Worm (Caenorhabditis elegans): ENCODE results near the gene Y57G11C.14.

DNA sequence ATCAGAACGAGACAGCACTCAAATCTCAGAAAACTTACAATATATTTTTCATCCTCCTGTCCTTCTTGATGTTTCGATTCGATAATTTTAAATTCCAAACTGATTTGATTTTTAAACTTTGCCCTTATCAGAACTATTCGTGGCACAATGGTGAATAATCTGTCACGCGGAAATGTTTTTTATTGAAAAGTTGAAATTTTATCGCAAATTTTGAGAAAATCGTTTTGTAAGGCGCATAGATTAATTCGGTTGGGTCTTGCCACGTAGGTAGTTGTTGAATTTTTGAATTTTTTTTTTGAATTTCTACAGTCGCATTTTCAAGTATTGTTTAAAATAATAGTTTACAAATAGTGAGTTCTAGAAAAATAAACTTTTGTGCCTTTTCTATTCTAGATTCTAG, 38.3 kb upstream of the Y57G11C.14 start, which contains the start of gene ptp-5.2:
- TF ChIP-seq nhr-77 (tag; optimal IDR thresholded peaks at IDR 0.05), result no peak
- TF ChIP-seq hmg-11 (tag; optimal IDR thresholded peaks at IDR 0.05), result no peak
- TF ChIP-seq egl-27 (tag; optimal IDR thresholded peaks at IDR 0.05), result no peak
- TF ChIP-seq mml-1 (tag; optimal IDR thresholded peaks at IDR 0.05), result no peak
- TF ChIP-seq unc-62 (GFP tag; optimal IDR thresholded peaks at IDR 0.05), result no peak
- TF ChIP-seq elt-3 (tag; optimal IDR thresholded peaks at IDR 0.05), result no peak
- TF ChIP-seq jun-1 (tag; optimal IDR thresholded peaks at IDR 0.05), result no peak
- TF ChIP-seq R02D3.7 (tag; optimal IDR thresholded peaks at IDR 0.05), result no peak
- TF ChIP-seq aly-2 (tag; optimal IDR thresholded peaks at IDR 0.05), result no peak

All from whole organism, L3 larva.